Worm (Caenorhabditis elegans): ENCODE data around the gene F35E12.9.

DNA sequence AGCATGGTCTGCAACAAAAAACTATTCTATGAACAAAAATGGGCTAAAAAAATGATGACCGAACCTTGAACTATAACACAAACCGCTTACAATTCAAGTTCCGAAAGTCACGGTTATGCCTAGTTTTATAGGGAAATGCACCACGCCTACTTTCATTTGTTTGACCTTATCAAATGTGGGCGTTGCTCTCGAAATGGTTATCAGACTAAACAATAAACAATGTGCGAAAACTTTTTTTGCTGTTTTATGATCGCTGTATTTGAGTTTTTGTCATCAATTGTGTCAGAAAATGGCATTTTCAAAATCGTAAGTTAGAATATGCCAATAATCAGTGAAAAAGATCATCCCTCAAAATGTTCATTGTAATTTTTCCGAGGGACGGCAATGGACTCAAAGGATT is 8.8 kb downstream of the F35E12.9 start, which contains the start of gene F35E12.6:
- TF ChIP-seq nhr-12 (tag; optimal IDR thresholded peaks at IDR 0.05) (no peak), nhr-25 (tag; optimal IDR thresholded peaks at IDR 0.05) (no peak), fos-1 (tag; optimal IDR thresholded peaks at IDR 0.05) (no peak), unc-39 (tag; optimal IDR thresholded peaks at IDR 0.05) (no peak), zag-1 (tag; optimal IDR thresholded peaks at IDR 0.05) (no peak)
